Fruit fly (Drosophila melanogaster) whole organism, embryonic: ENCODE data around the gene CG13390.

Source experiments
- Atf6 ChIP-seq: fragments of 200-800 bp; sonication (Bioruptor generic); IDR thresholded peaks from 2 replicates; pipeline ENCODE4 v1.3.6; 2022; ENCODE audit warnings: missing biosample characterization, missing genetic modification characterization
- Blimp-1 ChIP-seq: fragments of 200-800 bp; sonication (Bioruptor generic); optimal IDR thresholded peaks from 3 replicates; lab custom pipeline; 2018; ENCODE audit warnings: missing biosample characterization, missing genetic modification characterization, mild to moderate bottlenecking, moderate library complexity, missing genetic modification reagents
- CG10147 ChIP-seq: fragments of 200-800 bp; sonication (Bioruptor generic); optimal IDR thresholded peaks from 2 replicates; lab custom pipeline; 2019; ENCODE audit warnings: missing biosample characterization, mild to moderate bottlenecking, missing genetic modification characterization, moderate library complexity
- CG1233 ChIP-seq: fragments of 200-800 bp; sonication (Bioruptor generic); optimal IDR thresholded peaks from 4 replicates; lab custom pipeline; 2018; ENCODE audit warnings: missing biosample characterization, mild to moderate bottlenecking, missing genetic modification characterization
- CG13123 ChIP-seq: fragments of 200-800 bp; sonication (Bioruptor generic); optimal IDR thresholded peaks from 2 replicates; lab custom pipeline; 2016; ENCODE audit warnings: missing biosample characterization, missing genetic modification characterization
- CG13424 ChIP-seq: fragments of 200-800 bp; sonication (Bioruptor generic); optimal IDR thresholded peaks from 2 replicates; lab custom pipeline; 2019; ENCODE audit warnings: missing biosample characterization, mild to moderate bottlenecking, missing genetic modification characterization, moderate library complexity
- CG13624 ChIP-seq: fragments of 200-800 bp; sonication (Bioruptor generic); optimal IDR thresholded peaks from 2 replicates; lab custom pipeline; 2016; ENCODE audit warnings: missing biosample characterization, missing genetic modification characterization
- CG14667 ChIP-seq: fragments of 200-800 bp; sonication (Bioruptor generic); IDR thresholded peaks from 2 replicates; pipeline ENCODE4 v1.3.6; 2022; ENCODE audit warnings: missing biosample characterization, missing genetic modification characterization
- CG14710 ChIP-seq: fragments of 200-800 bp; sonication (Bioruptor generic); optimal IDR thresholded peaks from 3 replicates; lab custom pipeline; 2019; ENCODE audit warnings: missing biosample characterization, mild to moderate bottlenecking, missing genetic modification characterization, moderate library complexity
- CG18011 ChIP-seq: fragments of 200-800 bp; sonication (Bioruptor generic); optimal IDR thresholded peaks from 2 replicates; lab custom pipeline; 2017; ENCODE audit warnings: missing biosample characterization, missing genetic modification characterization, mild to moderate bottlenecking, moderate library complexity, missing genotype
- CG1832 ChIP-seq: fragments of 200-800 bp; sonication (Bioruptor generic); optimal IDR thresholded peaks from 2 replicates; lab custom pipeline; 2017; ENCODE audit warnings: missing biosample characterization, mild to moderate bottlenecking, missing genetic modification characterization, inconsistent platforms
- CG18599 ChIP-seq: fragments of 200-800 bp; sonication (Bioruptor generic); optimal IDR thresholded peaks from 3 replicates; lab custom pipeline; 2017; ENCODE audit warnings: missing biosample characterization, missing genetic modification characterization, mild to moderate bottlenecking, moderate library complexity, missing genetic modification reagents
- CG2120 ChIP-seq: fragments of 200-800 bp; sonication (Bioruptor generic); optimal IDR thresholded peaks from 3 replicates; lab custom pipeline; 2016; ENCODE audit warnings: missing biosample characterization, missing genetic modification characterization
- CG3281 ChIP-seq: fragments of 200-800 bp; sonication (Bioruptor generic); optimal IDR thresholded peaks from 3 replicates; lab custom pipeline; 2017; ENCODE audit warnings: missing biosample characterization, mild to moderate bottlenecking, missing genetic modification characterization
- CG4404 ChIP-seq: fragments of 200-800 bp; sonication (Bioruptor generic); IDR thresholded peaks from 2 replicates; pipeline ENCODE4 v1.3.6; 2022; ENCODE audit warnings: missing biosample characterization, missing genetic modification characterization
- CG4707 ChIP-seq: fragments of 200-800 bp; sonication (Bioruptor generic); optimal IDR thresholded peaks from 2 replicates; lab custom pipeline; 2018; ENCODE audit warnings: missing biosample characterization, mild to moderate bottlenecking, missing genetic modification characterization, moderate library complexity
- CG4730 ChIP-seq: fragments of 200-800 bp; sonication (Bioruptor generic); IDR thresholded peaks from 2 replicates; pipeline ENCODE4 v1.3.6; 2022; ENCODE audit warnings: missing biosample characterization, missing genetic modification characterization
- CG6791 ChIP-seq: fragments of 200-800 bp; sonication (Bioruptor generic); IDR thresholded peaks from 3 replicates; pipeline ENCODE4 v1.3.6; 2022; ENCODE audit warnings: missing biosample characterization, missing genetic modification characterization; ENCODE audit not compliant: partially characterized antibody
- CG7928 ChIP-seq: fragments of 200-800 bp; sonication (Bioruptor generic); optimal IDR thresholded peaks from 2 replicates; lab custom pipeline; 2017; ENCODE audit warnings: missing biosample characterization, mild to moderate bottlenecking, missing genetic modification characterization
- E2f1 ChIP-seq: fragments of 200-800 bp; sonication (Bioruptor generic); IDR thresholded peaks from 2 replicates; pipeline ENCODE4 v1.3.6; 2022; ENCODE audit warnings: missing biosample characterization, missing genetic modification characterization
- HLH54F ChIP-seq: fragments of 200-800 bp; sonication (Bioruptor generic); optimal IDR thresholded peaks from 3 replicates; lab custom pipeline; 2016; ENCODE audit warnings: missing biosample characterization, missing genetic modification characterization
- Hand ChIP-seq: fragments of 200-800 bp; sonication (Bioruptor generic); optimal IDR thresholded peaks from 2 replicates; lab custom pipeline; 2017; ENCODE audit warnings: mild to moderate bottlenecking, missing biosample characterization, missing genetic modification reagents, missing genetic modification characterization
- Jarid2 ChIP-seq: fragments of 200-800 bp; sonication (Bioruptor generic); optimal IDR thresholded peaks from 3 replicates; lab custom pipeline; 2017; ENCODE audit warnings: mild to moderate bottlenecking, missing biosample characterization, missing genetic modification reagents, missing genetic modification characterization
- MBD-R2 ChIP-seq: fragments of 200-800 bp; sonication (Bioruptor generic); IDR thresholded peaks from 2 replicates; pipeline ENCODE4 v1.3.6; 2022; ENCODE audit warnings: missing biosample characterization, missing genetic modification characterization
- NFAT ChIP-seq: fragments of 200-800 bp; sonication (Bioruptor generic); IDR thresholded peaks from 2 replicates; pipeline ENCODE4 v1.3.6; 2022; ENCODE audit warnings: missing biosample characterization, missing genetic modification characterization
- Nf-YC ChIP-seq: fragments of 200-800 bp; optimal IDR thresholded peaks from 3 replicates; lab custom pipeline; 2019; ENCODE audit warnings: missing biosample characterization, mild to moderate bottlenecking, missing genetic modification characterization, moderate library complexity
- PHDP ChIP-seq: fragments of 200-800 bp; sonication (Bioruptor generic); optimal IDR thresholded peaks from 3 replicates; lab custom pipeline; 2018; ENCODE audit warnings: missing biosample characterization, mild to moderate bottlenecking, missing genetic modification characterization, moderate library complexity
- Spps ChIP-seq: fragments of 200-800 bp; sonication (Bioruptor generic); optimal IDR thresholded peaks from 2 replicates; lab custom pipeline; 2018; ENCODE audit warnings: missing biosample characterization, mild to moderate bottlenecking, missing genetic modification characterization
- aop ChIP-seq: fragments of 200-800 bp; sonication (Bioruptor generic); IDR thresholded peaks from 2 replicates; pipeline ENCODE4 v1.3.6; 2022; ENCODE audit warnings: missing biosample characterization, missing genetic modification characterization
- bsh ChIP-seq, 2 experiments: fragments of 200-800 bp; sonication (Bioruptor generic); optimal IDR thresholded peaks; 2 replicates each; lab custom pipeline; 2017 to 2018; ENCODE audit warnings: mild to moderate bottlenecking in 2 of 2, missing biosample characterization in 2 of 2, missing genetic modification characterization in 2 of 2, moderate library complexity in 1 of 2
- dm ChIP-seq: fragments of 200-800 bp; sonication (Bioruptor generic); optimal IDR thresholded peaks from 3 replicates; lab custom pipeline; 2016; ENCODE audit warnings: missing biosample characterization, missing genetic modification characterization
- dysf ChIP-seq: fragments of 200-800 bp; sonication (Bioruptor generic); IDR thresholded peaks from 3 replicates; pipeline ENCODE4 v1.3.6; 2022; ENCODE audit warnings: missing biosample characterization, missing genetic modification characterization
- ems ChIP-seq: fragments of 200-800 bp; sonication (Bioruptor generic); optimal IDR thresholded peaks from 3 replicates; lab custom pipeline; 2016; ENCODE audit warnings: missing biosample characterization, missing genetic modification characterization
- eve ChIP-seq, 2 experiments: fragments of >200 bp; optimal IDR thresholded peaks; 2 replicates each; lab custom pipeline; 2017; ENCODE audit warnings: missing biosample characterization in 2 of 2, missing genetic modification characterization in 2 of 2
- gce ChIP-seq: fragments of 200-800 bp; sonication (Bioruptor generic); IDR thresholded peaks from 3 replicates; pipeline ENCODE4 v1.3.6; 2022; ENCODE audit warnings: missing biosample characterization, missing genetic modification characterization
- jigr1 ChIP-seq: fragments of 200-800 bp; sonication (Bioruptor generic); IDR thresholded peaks from 3 replicates; pipeline ENCODE4 v1.3.6; 2022; ENCODE audit warnings: missing biosample characterization, missing genetic modification characterization
- kah ChIP-seq: fragments of 200-800 bp; sonication (Bioruptor generic); optimal IDR thresholded peaks from 2 replicates; lab custom pipeline; 2018; ENCODE audit warnings: missing biosample characterization, mild to moderate bottlenecking, missing genetic modification characterization
- pita ChIP-seq: fragments of 200-800 bp; sonication (Bioruptor generic); optimal IDR thresholded peaks from 2 replicates; lab custom pipeline; 2017; ENCODE audit warnings: missing biosample characterization, mild to moderate bottlenecking, missing genetic modification characterization
- repo ChIP-seq: fragments of 200-800 bp; sonication (Bioruptor generic); optimal IDR thresholded peaks from 2 replicates; lab custom pipeline; 2016; ENCODE audit warnings: missing biosample characterization, missing genetic modification characterization
- sens ChIP-seq: fragments of 200-800 bp; sonication (Bioruptor generic); peaks from one replicate; lab custom pipeline; 2016; ENCODE audit warnings: missing biosample characterization, missing genetic modification characterization
- sens-2 ChIP-seq: fragments of 200-800 bp; sonication (Bioruptor generic); IDR thresholded peaks from 2 replicates; pipeline ENCODE4 v1.3.6; 2022; ENCODE audit warnings: missing biosample characterization, missing genetic modification characterization
- sim ChIP-seq: fragments of 200-800 bp; sonication (Bioruptor generic); IDR thresholded peaks from 2 replicates; pipeline ENCODE4 v1.3.6; 2022; ENCODE audit warnings: missing biosample characterization, missing genetic modification characterization
- sisA ChIP-seq: fragments of 200-800 bp; sonication (Bioruptor generic); IDR thresholded peaks from 2 replicates; pipeline ENCODE4 v1.3.6; 2022; ENCODE audit warnings: missing biosample characterization, missing genetic modification characterization
- stc ChIP-seq: fragments of 200-800 bp; sonication (Bioruptor generic); IDR thresholded peaks from 2 replicates; pipeline ENCODE4 v1.3.6; 2022; ENCODE audit warnings: missing biosample characterization, missing genetic modification characterization
- stwl ChIP-seq: fragments of 200-800 bp; sonication (Bioruptor generic); optimal IDR thresholded peaks from 3 replicates; lab custom pipeline; 2018; ENCODE audit warnings: missing biosample characterization, mild to moderate bottlenecking, missing genetic modification characterization, moderate library complexity
- tx ChIP-seq: fragments of 200-800 bp; sonication (Bioruptor generic); optimal IDR thresholded peaks from 2 replicates; lab custom pipeline; 2016; ENCODE audit warnings: missing biosample characterization, missing genetic modification characterization
- wor ChIP-seq: fragments of 200-800 bp; sonication (Bioruptor generic); IDR thresholded peaks from 2 replicates; pipeline ENCODE4 v1.3.6; 2022; ENCODE audit warnings: missing biosample characterization, missing genetic modification characterization
- zen ChIP-seq: fragments of 200-800 bp; sonication (Bioruptor generic); optimal IDR thresholded peaks from 3 replicates; lab custom pipeline; 2018; ENCODE audit warnings: missing biosample characterization, mild to moderate bottlenecking, missing genetic modification characterization, moderate library complexity
- zen2 ChIP-seq: fragments of 200-800 bp; sonication (Bioruptor generic); IDR thresholded peaks from 3 replicates; pipeline ENCODE4 v1.3.6; 2022; ENCODE audit warnings: missing biosample characterization, missing genetic modification characterization; ENCODE audit not compliant: partially characterized antibody

CG13390 gene

dm6 chr2L:8414887-8415883, 38.6 kb upstream of the CG13390 start, which contains the start of the genes CG13398 and Akap200 (continued):
- TF ChIP-seq CG18011 (GFP tag; lab: Kevin White, UChicago), result no peak
- TF ChIP-seq sisA (GFP tag; lab: Robert Waterston, UW), result no peak
- TF ChIP-seq zen (tag; lab: Kevin White, UChicago), result peak; percentile 19
- TF ChIP-seq CG4404 (GFP tag; lab: Robert Waterston, UW), result no peak
- 0 out of 2 replicates have a peak, but pooled peaks have one; percentile 11 for TF ChIP-seq CG14667 (GFP tag; lab: Robert Waterston, UW)
- no peak for TF ChIP-seq CG10147 (GFP tag; lab: Kevin White, UChicago)
- TF ChIP-seq CG13424 (tag; lab: Kevin White, UChicago), result peak; percentile 46
- TF ChIP-seq jigr1 (GFP tag; lab: Robert Waterston, UW), result no peak
- TF ChIP-seq CG1233 (GFP tag; lab: Kevin White, UChicago), result no peak
- TF ChIP-seq CG2120 (GFP tag; lab: Kevin White, UChicago), result peak; percentile 48
- peak; percentile 58 for TF ChIP-seq MBD-R2 (GFP tag; lab: Robert Waterston, UW)
- no peak for TF ChIP-seq tx (GFP tag; lab: Kevin White, UChicago)
- no peak for TF ChIP-seq repo (GFP tag; lab: Kevin White, UChicago)
- TF ChIP-seq CG13624 (GFP tag; lab: Kevin White, UChicago), result no peak
- no peak for TF ChIP-seq ems (GFP tag; lab: Kevin White, UChicago)
- TF ChIP-seq sens (GFP tag; lab: Kevin White, UChicago), result peak; percentile 90
- TF ChIP-seq sim, result no peak
- TF ChIP-seq CG4707 (GFP tag; lab: Kevin White, UChicago), result no peak
- TF ChIP-seq sens-2 (GFP tag; lab: Robert Waterston, UW), result no peak
- TF ChIP-seq aop (GFP tag; lab: Robert Waterston, UW), result no peak
- no peak for TF ChIP-seq CG4730
- no peak for TF ChIP-seq bsh (GFP tag; optimal IDR thresholded peaks at IDR 0.05; lab: Kevin White, UChicago)
- no peak for TF ChIP-seq zen2
- no peak for TF ChIP-seq CG6791 (GFP tag; lab: Robert Waterston, UW)
- TF ChIP-seq Blimp-1, result peak; percentile 1
- no peak for TF ChIP-seq Atf6 (GFP tag; lab: Robert Waterston, UW)
- no peak for TF ChIP-seq E2f1 (GFP tag; lab: Robert Waterston, UW)
- TF ChIP-seq kah (GFP tag; lab: Kevin White, UChicago), result no peak
- TF ChIP-seq Spps, result no peak
- no peak for TF ChIP-seq PHDP (tag; lab: Kevin White, UChicago)
- TF ChIP-seq dysf, result no peak
- peak; percentile 1 for TF ChIP-seq stwl
- TF ChIP-seq Jarid2 (GFP tag; lab: Kevin White, UChicago), result no peak
- TF ChIP-seq CG1832 (GFP tag; lab: Kevin White, UChicago), result no peak
- peak; percentile 55 for TF ChIP-seq CG7928 (GFP tag; lab: Kevin White, UChicago)
- TF ChIP-seq CG13123 (GFP tag; lab: Kevin White, UChicago), result no peak
- TF ChIP-seq CG18599, result no peak
- TF ChIP-seq eve (GFP tag; optimal IDR thresholded peaks at IDR 0.05; lab: Kevin White, UChicago), result no peak
- no peak for TF ChIP-seq wor (GFP tag; lab: Robert Waterston, UW)
- TF ChIP-seq Hand, result no peak
- TF ChIP-seq Nf-YC, result no peak
- no peak for TF ChIP-seq stc (GFP tag; lab: Robert Waterston, UW)
- TF ChIP-seq gce (GFP tag; lab: Robert Waterston, UW), result no peak
- TF ChIP-seq pita (GFP tag; lab: Kevin White, UChicago), result no peak
- no peak for TF ChIP-seq dm
- peak; percentile 66 for TF ChIP-seq CG14710 (tag; lab: Kevin White, UChicago)
- no peak for TF ChIP-seq NFAT (GFP tag; lab: Robert Waterston, UW)
- TF ChIP-seq HLH54F (GFP tag; lab: Kevin White, UChicago), result no peak
- no peak for TF ChIP-seq CG3281 (GFP tag; lab: Kevin White, UChicago)
